Worm (Caenorhabditis elegans): ENCODE data around the gene C14E2.1.

DNA sequence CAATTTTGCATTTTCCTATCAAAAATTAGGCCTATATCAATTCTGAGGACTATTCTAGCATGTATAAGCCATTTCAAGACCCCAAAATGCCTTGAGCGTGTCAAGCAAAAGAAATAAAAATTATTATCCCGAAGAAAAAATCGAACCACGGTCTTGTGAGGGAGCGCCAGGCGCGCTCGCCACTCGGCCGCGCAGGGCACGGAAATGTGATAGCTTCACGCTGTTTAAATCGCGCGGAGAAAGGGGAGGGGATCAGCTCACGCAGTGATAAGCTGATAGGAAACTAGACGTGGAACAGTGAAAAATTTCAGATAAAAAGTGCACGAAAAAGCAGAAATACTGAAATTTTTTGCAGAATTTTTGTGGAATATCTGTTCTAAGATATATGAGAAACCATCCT is 11.4 kb downstream of the C14E2.1 start:
- TF ChIP-seq Y48G9A.11 (GFP tag; IDR thresholded peaks at IDR 0.05) (0 out of 2 replicates have a peak, but pooled peaks have one; percentile 42), spr-1 (tag; optimal IDR thresholded peaks at IDR 0.05) (peak; percentile 34), jun-1 (tag; optimal IDR thresholded peaks at IDR 0.05) (peak; percentile 9), nhr-102 (tag; optimal IDR thresholded peaks at IDR 0.05) (peak; percentile 56), unc-130 (GFP tag; optimal IDR thresholded peaks at IDR 0.05) (peak; percentile 54), set-16 (GFP tag; IDR thresholded peaks at IDR 0.05) (peak; percentile 66), daf-12 (tag; optimal IDR thresholded peaks at IDR 0.05) (no peak), zag-1 (tag; optimal IDR thresholded peaks at IDR 0.05) (no peak)

Measured in whole organism, L4 larva.